Worm (Caenorhabditis elegans): ENCODE data around the gene ceh-31.

Gene ceh-31

ce11 chrX:3049233-3049632 lies 21.0 kb downstream of the ceh-31 start (continued):
- TF ChIP-seq lin-29 (GFP tag; IDR thresholded peaks at IDR 0.05) (no peak), nhr-11 (tag; optimal IDR thresholded peaks at IDR 0.05) (no peak), mxl-3 (GFP tag; optimal IDR thresholded peaks at IDR 0.05) (peak; percentile 35), set-16 (GFP tag; IDR thresholded peaks at IDR 0.05) (no peak), arid-1 (GFP tag; conservative IDR thresholded peaks at IDR 0.05) (no peak), F44E2.7 (GFP tag; IDR thresholded peaks at IDR 0.05) (no peak), Y105C5A.15 (GFP tag; IDR thresholded peaks at IDR 0.05) (no peak), unc-62 (GFP tag; optimal IDR thresholded peaks at IDR 0.05 in 1 of 2) (peak in 1 of 2 experiments; percentile 12), unc-62 (tag; optimal IDR thresholded peaks at IDR 0.05) (no peak), egl-27 (tag; optimal IDR thresholded peaks at IDR 0.05) (no peak), mep-1 (tag; optimal IDR thresholded peaks at IDR 0.05) (peak; percentile 72), nhr-10 (tag; optimal IDR thresholded peaks at IDR 0.05) (no peak), zip-11 (GFP tag; IDR thresholded peaks at IDR 0.05) (no peak), hlh-30 (tag; optimal IDR thresholded peaks at IDR 0.05; ENCODE audit: insufficient read depth) (peak; percentile 61), mdl-1 (tag; optimal IDR thresholded peaks at IDR 0.05) (peak; percentile 2 to 24), sdz-12 (GFP tag; optimal IDR thresholded peaks at IDR 0.05) (no peak), dmd-6 (GFP tag; IDR thresholded peaks at IDR 0.05) (peak; percentile 61), lim-7 (GFP tag; IDR thresholded peaks at IDR 0.05) (no peak), vab-7 (GFP tag; IDR thresholded peaks at IDR 0.05) (peak; percentile 51; the same call in 1 of the 2 replicates), snpc-1.2 (GFP tag; IDR thresholded peaks at IDR 0.05) (no peak), ZK546.5 (tag; optimal IDR thresholded peaks at IDR 0.05) (no peak), ces-1 (GFP tag; optimal IDR thresholded peaks at IDR 0.05) (no peak), dve-1 (tag; optimal IDR thresholded peaks at IDR 0.05; ENCODE audit: insufficient read depth) (peak; percentile 49), saeg-2 (GFP tag; IDR thresholded peaks at IDR 0.05) (no peak), zip-2 (tag; optimal IDR thresholded peaks at IDR 0.05) (no peak), spr-1 (tag; optimal IDR thresholded peaks at IDR 0.05) (no peak), madf-5 (GFP tag; IDR thresholded peaks at IDR 0.05) (no peak), dmd-9 (GFP tag; IDR thresholded peaks at IDR 0.05) (no peak), hmg-1.1 (GFP tag; IDR thresholded peaks at IDR 0.05) (peak; percentile 88), Y5F2A.4 (GFP tag; optimal IDR thresholded peaks at IDR 0.05) (no peak), daf-8 (GFP tag; IDR thresholded peaks at IDR 0.05) (no peak), attf-4 (tag; optimal IDR thresholded peaks at IDR 0.05) (no peak), T20F7.1 (GFP tag; optimal IDR thresholded peaks at IDR 0.05) (no peak), dmd-8 (GFP tag; IDR thresholded peaks at IDR 0.05) (no peak), lin-39 (tag; optimal IDR thresholded peaks at IDR 0.05) (no peak), dpl-1 (GFP tag; optimal IDR thresholded peaks at IDR 0.05) (no peak), fos-1 (tag; optimal IDR thresholded peaks at IDR 0.05) (no peak), ctbp-1 (GFP tag; IDR thresholded peaks at IDR 0.05) (peak; percentile 82), F49E8.2 (tag; optimal IDR thresholded peaks at IDR 0.05; ENCODE audit: borderline replicate concordance) (no peak), Y48G9A.11 (GFP tag; IDR thresholded peaks at IDR 0.05) (no peak), daf-12 (tag; optimal IDR thresholded peaks at IDR 0.05) (no peak), R02D3.7 (tag; optimal IDR thresholded peaks at IDR 0.05) (no peak), duxl-1 (tag; optimal IDR thresholded peaks at IDR 0.05; ENCODE audit: poor library complexity) (no peak), lin-15B (tag; optimal IDR thresholded peaks at IDR 0.05) (no peak), nhr-237 (tag; optimal IDR thresholded peaks at IDR 0.05) (no peak), mes-2 (tag; optimal IDR thresholded peaks at IDR 0.05; ENCODE audit: poor library complexity, severe bottlenecking) (peak; percentile 51), ceh-32 (tag; optimal IDR thresholded peaks at IDR 0.05; ENCODE audit: poor library complexity) (no peak), unc-130 (GFP tag; optimal IDR thresholded peaks at IDR 0.05) (no peak), ztf-11 (tag; optimal IDR thresholded peaks at IDR 0.05) (no peak), F26F4.8 (GFP tag; conservative IDR thresholded peaks at IDR 0.05) (no peak), nhr-6 (tag; optimal IDR thresholded peaks at IDR 0.05) (no peak), lir-3 (tag; optimal IDR thresholded peaks at IDR 0.05) (no peak)
